Worm (Caenorhabditis elegans) whole organism, L2 larva: ENCODE results near the gene F31D5.2.

Source experiments
- C34F6.9 ChIP-seq: fragments of 150-350 bp; optimal IDR thresholded peaks from 2 replicates; lab custom pipeline; 2014; ENCODE audit warnings: missing biosample characterization, missing genetic modification characterization
- F13H6.1 ChIP-seq: sonication (generic microtip); optimal IDR thresholded peaks from 2 replicates; lab custom pipeline; 2016; ENCODE audit warnings: missing genetic modification characterization, missing compliant biosample characterization
- Y55F3AM.14 ChIP-seq: fragments of 200-800 bp; sonication (Bioruptor generic); optimal IDR thresholded peaks from 2 replicates; lab custom pipeline; 2018; ENCODE audit warnings: mild to moderate bottlenecking, missing genetic modification characterization, missing compliant biosample characterization
- ZK546.5 ChIP-seq: sonication (generic microtip); optimal IDR thresholded peaks from 2 replicates; lab custom pipeline; 2017; ENCODE audit warnings: missing biosample characterization, missing genetic modification characterization
- alr-1 ChIP-seq: fragments of 150-350 bp; optimal IDR thresholded peaks from 2 replicates; lab custom pipeline; 2014; ENCODE audit warnings: missing biosample characterization, missing genetic modification characterization
- ama-1 ChIP-seq: fragments of 150-350 bp; optimal IDR thresholded peaks from 2 replicates; lab custom pipeline; 2018; ENCODE audit warnings: inconsistent platforms
- blmp-1 ChIP-seq: sonication (generic microtip); optimal IDR thresholded peaks from 2 replicates; lab custom pipeline; 2017; ENCODE audit warnings: missing genetic modification characterization, mild to moderate bottlenecking, missing compliant biosample characterization, antibody characterized with exemption, moderate library complexity; ENCODE audit not compliant: insufficient read depth
- ceh-16 ChIP-seq: fragments of 150-350 bp; optimal IDR thresholded peaks from 2 replicates; lab custom pipeline; 2014; ENCODE audit warnings: missing biosample characterization, missing genetic modification characterization
- ceh-82 ChIP-seq: fragments of 150-350 bp; optimal IDR thresholded peaks from 2 replicates; lab custom pipeline; 2014; ENCODE audit warnings: missing biosample characterization, missing genetic modification characterization
- crh-2 ChIP-seq: sonication (generic microtip); optimal IDR thresholded peaks from 2 replicates; lab custom pipeline; 2017; ENCODE audit warnings: missing biosample characterization, missing genetic modification characterization
- egl-27 ChIP-seq: sonication (generic microtip); optimal IDR thresholded peaks from 3 replicates; lab custom pipeline; 2017; ENCODE audit warnings: missing biosample characterization, missing genetic modification reagents, missing genetic modification characterization
- elt-1 ChIP-seq: fragments of 150-350 bp; optimal IDR thresholded peaks from 2 replicates; lab custom pipeline; 2014; ENCODE audit warnings: missing biosample characterization, missing genetic modification characterization
- fos-1 ChIP-seq: fragments of 150-350 bp; optimal IDR thresholded peaks from 2 replicates; lab custom pipeline; 2014; ENCODE audit warnings: missing biosample characterization, missing genetic modification characterization
- gmeb-1 ChIP-seq: fragments of 150-350 bp; optimal IDR thresholded peaks from 2 replicates; lab custom pipeline; 2014; ENCODE audit warnings: missing biosample characterization, missing genetic modification characterization
- lin-11 ChIP-seq: fragments of 150-350 bp; sonication (generic microtip); optimal IDR thresholded peaks from 2 replicates; lab custom pipeline; 2014; ENCODE audit warnings: missing biosample characterization, missing genetic modification characterization, inconsistent platforms, mixed read lengths
- lin-13 ChIP-seq: fragments of 150-350 bp; optimal IDR thresholded peaks from 2 replicates; lab custom pipeline; 2014; ENCODE audit warnings: missing biosample characterization, missing genetic modification reagents, missing genetic modification characterization
- lin-39 ChIP-seq: fragments of 150-350 bp; optimal IDR thresholded peaks from 2 replicates; lab custom pipeline; 2014; ENCODE audit warnings: missing biosample characterization, missing genetic modification reagents, missing genetic modification characterization
- lsy-2 ChIP-seq, 2 experiments: fragments of 150-350 bp in 1 of 2; sonication (generic microtip) in 1 of 2; optimal IDR thresholded peaks; 2 replicates each; lab custom pipeline; 2014 to 2017; ENCODE audit warnings: missing biosample characterization in 2 of 2, missing genetic modification characterization in 2 of 2
- mab-5 ChIP-seq: fragments of 150-350 bp; optimal IDR thresholded peaks from 2 replicates; lab custom pipeline; 2014; ENCODE audit warnings: missing biosample characterization, missing genetic modification characterization
- mbf-1 ChIP-seq: sonication (generic microtip); optimal IDR thresholded peaks from 2 replicates; lab custom pipeline; 2017; ENCODE audit warnings: missing biosample characterization, missing genetic modification characterization
- mdl-1 ChIP-seq, 2 experiments: fragments of 150-350 bp in 1 of 2; sonication (generic microtip) in 1 of 2; optimal IDR thresholded peaks; 2 replicates each; lab custom pipeline; 2017; ENCODE audit warnings: missing biosample characterization in 2 of 2, missing genetic modification characterization in 2 of 2
- nhr-10 ChIP-seq: sonication (generic microtip); optimal IDR thresholded peaks from 2 replicates; lab custom pipeline; 2017; ENCODE audit warnings: missing biosample characterization, missing genetic modification characterization
- nhr-129 ChIP-seq: fragments of 150-350 bp; optimal IDR thresholded peaks from 2 replicates; lab custom pipeline; 2014; ENCODE audit warnings: missing biosample characterization, missing genetic modification characterization
- nhr-21 ChIP-seq: fragments of 150-350 bp; optimal IDR thresholded peaks from 2 replicates; lab custom pipeline; 2014; ENCODE audit warnings: missing biosample characterization, missing genetic modification characterization
- nhr-23 ChIP-seq: fragments of 150-350 bp; optimal IDR thresholded peaks from 2 replicates; lab custom pipeline; 2014; ENCODE audit warnings: missing biosample characterization, missing genetic modification reagents, missing genetic modification characterization
- nhr-237 ChIP-seq: fragments of 150-350 bp; optimal IDR thresholded peaks from 2 replicates; lab custom pipeline; 2014; ENCODE audit warnings: missing biosample characterization, missing genetic modification characterization
- nhr-77 ChIP-seq: fragments of 150-350 bp; optimal IDR thresholded peaks from 2 replicates; lab custom pipeline; 2014; ENCODE audit warnings: missing biosample characterization, missing genetic modification characterization
- peb-1 ChIP-seq: fragments of 150-350 bp; optimal IDR thresholded peaks from 2 replicates; lab custom pipeline; 2014; ENCODE audit warnings: missing biosample characterization, missing genetic modification characterization
- sem-4 ChIP-seq: fragments of 150-350 bp; optimal IDR thresholded peaks from 2 replicates; lab custom pipeline; 2014; ENCODE audit warnings: missing biosample characterization, missing genetic modification reagents, missing genetic modification characterization
- skn-1 ChIP-seq: sonication (generic microtip); optimal IDR thresholded peaks from 2 replicates; lab custom pipeline; 2017; ENCODE audit warnings: missing biosample characterization, missing genetic modification characterization
- sma-3 ChIP-seq: sonication (generic microtip); optimal IDR thresholded peaks from 2 replicates; lab custom pipeline; 2016; ENCODE audit warnings: missing genetic modification reagents, missing genetic modification characterization, missing compliant biosample characterization
- sma-9 ChIP-seq, 2 experiments: fragments of 150-350 bp in 1 of 2; sonication (generic microtip) in 1 of 2; optimal IDR thresholded peaks; 2 replicates each; lab custom pipeline; 2014 to 2016; ENCODE audit warnings: missing genetic modification characterization in 2 of 2, mild to moderate bottlenecking in 1 of 2, missing biosample characterization in 1 of 2, missing compliant biosample characterization in 1 of 2, missing genetic modification reagents in 1 of 2, moderate library complexity in 1 of 2
- unc-39 ChIP-seq: fragments of 150-350 bp; optimal IDR thresholded peaks from 2 replicates; lab custom pipeline; 2014; ENCODE audit warnings: missing biosample characterization, missing genetic modification characterization
- unc-55 ChIP-seq: fragments of 150-350 bp; sonication (generic microtip); optimal IDR thresholded peaks from 3 replicates; lab custom pipeline; 2014; ENCODE audit warnings: missing biosample characterization, missing genetic modification reagents, missing genetic modification characterization
- unc-62 ChIP-seq: fragments of 150-350 bp; optimal IDR thresholded peaks from 2 replicates; lab custom pipeline; 2014; ENCODE audit warnings: missing biosample characterization, missing genetic modification reagents, missing genetic modification characterization
- ztf-1 ChIP-seq: fragments of 200-800 bp; sonication (Bioruptor generic); conservative IDR thresholded peaks from 2 replicates; pipeline ENCODE4 v1.3.6; 2022; ENCODE audit warnings: missing genetic modification characterization, missing compliant biosample characterization
- ztf-11 ChIP-seq: sonication (generic microtip); optimal IDR thresholded peaks from 2 replicates; lab custom pipeline; 2017; ENCODE audit warnings: missing biosample characterization, missing genetic modification characterization
- ztf-4 ChIP-seq: fragments of 150-350 bp; optimal IDR thresholded peaks from 2 replicates; lab custom pipeline; 2014; ENCODE audit warnings: missing biosample characterization, missing genetic modification characterization

F31D5.2 gene

DNA sequence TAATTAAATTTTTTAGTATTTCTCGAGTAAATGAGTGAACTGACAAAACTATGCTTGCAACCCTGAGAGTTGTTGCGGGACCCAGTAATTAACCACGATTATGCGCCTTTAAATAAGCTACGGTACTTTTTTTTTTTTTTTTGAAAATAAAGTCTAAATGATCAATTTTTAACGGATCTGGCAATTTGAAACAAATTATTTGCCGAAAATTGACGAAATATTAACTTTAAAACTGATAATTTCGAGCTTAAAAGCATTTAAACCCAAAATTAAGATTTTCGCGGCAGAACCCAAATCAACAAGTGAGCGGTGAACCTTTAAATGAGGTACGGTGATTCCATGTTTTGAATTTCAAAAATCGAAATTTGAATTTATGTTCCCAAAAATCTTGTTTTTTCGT, 7.1 kb downstream of the F31D5.2 start:
- no peak for TF ChIP-seq F13H6.1
- TF ChIP-seq nhr-77 (tag; lab: Kevin White, UChicago): no peak
- TF ChIP-seq sem-4 (tag; lab: Kevin White, UChicago): no peak
- TF ChIP-seq peb-1 (tag; lab: Kevin White, UChicago): no peak
- no peak for TF ChIP-seq alr-1 (tag; lab: Kevin White, UChicago)
- TF ChIP-seq sma-9 (GFP tag; optimal IDR thresholded peaks at IDR 0.05; lab: Kevin White, UChicago): no peak
- TF ChIP-seq sma-9 (tag; optimal IDR thresholded peaks at IDR 0.05; lab: Kevin White, UChicago): no peak
- no peak for TF ChIP-seq skn-1 (tag; lab: Kevin White, UChicago)
- TF ChIP-seq ztf-1 (GFP tag; lab: Robert Waterston, UW): no peak
- TF ChIP-seq sma-3 (GFP tag; lab: Kevin White, UChicago): no peak
- no peak for TF ChIP-seq fos-1 (tag; lab: Kevin White, UChicago)
- TF ChIP-seq nhr-21: no peak
- TF ChIP-seq ceh-16 (tag; lab: Kevin White, UChicago): no peak
- no peak for TF ChIP-seq lin-13 (GFP tag; lab: Kevin White, UChicago)
- no peak for TF ChIP-seq ztf-11
- TF ChIP-seq ztf-4 (tag; lab: Kevin White, UChicago): no peak
- TF ChIP-seq lin-11: no peak
- no peak for TF ChIP-seq ceh-82 (tag; lab: Kevin White, UChicago)
- TF ChIP-seq egl-27: no peak
- TF ChIP-seq lin-39 (tag; lab: Kevin White, UChicago): no peak
- TF ChIP-seq C34F6.9 (tag; lab: Kevin White, UChicago): no peak

DNA sequence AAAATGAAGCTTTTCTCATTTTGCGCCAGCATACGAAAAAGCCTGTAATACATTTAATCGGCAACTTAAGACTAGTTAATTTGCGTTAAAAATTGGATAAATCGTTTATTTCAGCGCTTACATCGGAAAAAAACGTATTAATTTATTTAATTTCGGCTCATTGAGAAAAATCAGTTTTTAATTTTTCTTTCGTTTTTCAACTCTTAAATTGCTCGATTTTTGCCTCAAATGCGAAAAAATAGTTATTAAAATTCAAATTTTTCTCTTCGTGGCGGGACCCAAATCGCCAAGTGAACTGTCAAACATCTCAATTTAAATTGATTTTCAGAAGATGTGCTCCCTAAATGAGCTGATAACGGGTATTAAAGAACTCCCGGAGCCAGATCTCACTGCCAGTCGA, 7.6 kb downstream of the F31D5.2 start, which contains the start of gene C16A11.5:
TSS of gene C16A11.5 (plus strand) at position 323 of the 400 bp plus-strand sequence.
- TF ChIP-seq lin-11 (no peak), gmeb-1 (tag; lab: Kevin White, UChicago) (no peak), lin-39 (tag; lab: Kevin White, UChicago) (no peak)

DNA sequence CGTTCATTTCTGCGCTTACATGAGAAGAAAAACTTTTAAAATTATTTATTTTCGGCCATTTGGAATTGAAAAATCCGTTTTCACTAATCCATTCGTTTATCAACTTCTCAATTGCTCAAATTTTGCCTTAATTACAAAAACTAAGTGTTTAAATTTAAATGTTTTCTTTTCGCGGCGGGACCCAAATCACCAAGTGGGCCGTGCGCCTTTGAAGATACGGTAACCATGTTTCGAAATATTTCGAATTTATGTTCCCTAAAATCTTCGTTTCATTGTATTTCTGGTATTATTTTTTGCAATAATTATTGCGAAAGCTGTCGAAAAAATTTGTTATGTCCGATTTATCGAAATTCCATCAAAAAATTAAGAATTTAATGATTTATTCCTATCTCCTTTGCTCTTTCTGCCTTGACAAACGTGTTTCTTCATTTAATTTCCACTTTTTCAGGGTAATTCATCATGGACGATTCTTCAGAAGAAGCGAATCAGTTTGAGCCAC, 11.2 kb downstream of the F31D5.2 start, which contains the start of gene C16A11.4:
TSS of gene C16A11.4 (plus strand) at position 449 of the 499 bp plus-strand sequence.
- TF ChIP-seq elt-1 (tag; lab: Kevin White, UChicago) (no peak), nhr-237 (no peak), lsy-2 (tag; optimal IDR thresholded peaks at IDR 0.05; lab: Kevin White, UChicago) (no peak), fos-1 (tag; lab: Kevin White, UChicago) (no peak), ama-1 (lab: Kevin White, UChicago) (no peak), nhr-77 (tag; lab: Kevin White, UChicago) (no peak), mdl-1 (tag; optimal IDR thresholded peaks at IDR 0.05; lab: Kevin White, UChicago) (no peak), ztf-4 (tag; lab: Kevin White, UChicago) (no peak), unc-62 (GFP tag; lab: Kevin White, UChicago) (no peak), F13H6.1 (no peak), lin-13 (GFP tag; lab: Kevin White, UChicago) (no peak), mab-5 (no peak), ceh-82 (tag; lab: Kevin White, UChicago) (no peak), unc-39 (tag; lab: Kevin White, UChicago) (no peak), ZK546.5 (no peak), C34F6.9 (tag; lab: Kevin White, UChicago) (no peak), mbf-1 (tag; lab: Kevin White, UChicago) (no peak)

DNA sequence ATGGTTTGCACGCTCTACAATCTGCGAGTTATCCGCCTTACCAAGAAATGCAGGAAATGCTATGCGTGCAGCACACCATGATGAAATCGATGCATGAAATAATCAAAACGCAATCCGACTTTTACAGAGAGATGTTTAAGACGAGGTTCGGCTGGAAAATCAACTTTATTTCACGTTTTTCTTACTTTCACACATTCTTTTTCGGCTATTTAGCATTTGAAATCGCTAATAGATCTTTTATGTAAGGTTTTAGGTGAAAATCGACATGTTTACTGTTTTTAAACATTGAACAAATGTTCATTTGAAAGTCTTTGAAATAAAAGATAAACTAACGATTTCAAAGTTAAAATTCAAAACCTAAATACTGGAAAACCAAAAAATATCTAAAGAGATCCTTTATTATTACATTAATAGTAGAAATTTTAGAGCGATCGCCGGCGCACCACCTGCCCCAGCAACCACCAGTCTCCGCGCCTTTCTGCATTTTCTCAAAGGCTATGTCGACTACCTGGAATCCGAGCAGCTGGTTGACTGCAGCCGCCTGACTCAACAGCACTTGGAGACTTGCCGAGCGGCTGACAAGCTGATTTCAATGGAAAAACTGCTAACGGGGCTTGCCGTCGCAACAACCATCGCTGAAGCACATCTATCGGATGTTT, 12.8 kb downstream of the F31D5.2 start:
- TF ChIP-seq ceh-82 (tag; lab: Kevin White, UChicago): no peak

DNA sequence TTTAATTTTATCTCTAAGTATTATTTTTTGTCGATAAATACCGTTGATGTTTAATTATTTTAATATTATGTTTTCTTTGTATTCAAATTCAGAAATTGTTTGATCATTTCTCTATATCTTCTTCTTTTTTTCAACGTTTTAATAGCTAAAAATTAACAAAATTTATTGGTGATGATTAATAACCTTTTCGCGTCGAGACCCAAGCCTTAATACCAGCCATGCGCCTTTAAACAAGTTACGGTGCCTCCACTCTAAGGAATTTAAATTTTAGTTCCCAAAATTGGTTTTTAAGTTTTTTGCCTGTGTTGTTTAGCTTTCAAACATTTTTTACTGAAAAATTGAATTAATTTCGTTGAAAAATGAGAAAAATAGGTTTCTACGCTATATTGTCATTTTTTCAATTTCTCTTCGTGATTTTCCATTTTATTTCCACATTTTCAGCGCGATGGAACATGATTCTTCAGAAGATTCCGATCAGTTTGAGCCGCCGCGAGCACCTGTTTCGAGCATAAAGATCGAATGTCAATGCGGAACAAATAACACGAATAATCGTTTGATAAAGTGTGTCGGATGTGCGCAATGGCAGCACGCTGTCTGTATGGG, 13.8 kb downstream of the F31D5.2 start, which contains the start of gene C16A11.3:
TSS of gene C16A11.3 (plus strand) at position 440 of the 603 bp plus-strand sequence.
- TF ChIP-seq crh-2 (tag; lab: Kevin White, UChicago) (no peak), nhr-77 (tag; lab: Kevin White, UChicago) (no peak), nhr-23 (tag; lab: Kevin White, UChicago) (no peak), F13H6.1 (no peak), nhr-237 (no peak), unc-62 (GFP tag; lab: Kevin White, UChicago) (no peak), unc-55 (GFP tag; lab: Kevin White, UChicago) (no peak), mab-5 (no peak), sem-4 (tag; lab: Kevin White, UChicago) (no peak), blmp-1 (tag; lab: Kevin White, UChicago) (no peak), ztf-4 (tag; lab: Kevin White, UChicago) (no peak), nhr-129 (no peak), mdl-1 (tag; optimal IDR thresholded peaks at IDR 0.05; lab: Kevin White, UChicago) (no peak), Y55F3AM.14 (GFP tag; lab: Kevin White, UChicago) (no peak), nhr-10 (tag; lab: Kevin White, UChicago) (no peak), nhr-21 (no peak), C34F6.9 (tag; lab: Kevin White, UChicago) (no peak), mbf-1 (tag; lab: Kevin White, UChicago) (no peak)
